Fruit fly (Drosophila melanogaster): ENCODE results near the gene CG2924.

Gene CG2924

DNA sequence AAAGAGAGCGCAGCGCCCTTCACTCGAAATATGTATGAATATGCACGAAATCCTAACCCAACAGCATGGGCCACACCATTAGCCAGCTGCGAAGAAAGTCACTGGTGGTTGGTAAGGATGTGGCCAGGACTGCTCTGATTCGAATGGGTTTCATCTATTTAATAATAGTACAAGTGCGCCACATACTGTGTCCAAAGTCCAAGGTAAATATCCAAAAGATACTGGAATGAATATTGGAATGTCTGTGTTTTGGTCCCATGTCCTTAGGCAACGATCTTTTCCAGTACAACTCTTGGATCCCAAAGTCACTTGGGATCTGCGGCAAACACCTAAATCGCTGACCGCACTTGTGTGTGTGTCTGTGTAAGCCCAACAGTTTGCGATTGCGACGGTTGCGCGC is 35.7 kb upstream of the CG2924 start (continued):
- TF ChIP-seq Bteb2 (GFP tag; optimal IDR thresholded peaks at IDR 0.05) (no peak), esg (GFP tag; conservative IDR thresholded peaks at IDR 0.05) (peak; percentile 61), CG14050 (GFP tag; IDR thresholded peaks at IDR 0.05) (peak; percentile 38; the same call in 1 of the 3 replicates), caup (GFP tag; optimal IDR thresholded peaks at IDR 0.05; ENCODE audit: severe bottlenecking) (peak; percentile 28), CG12744 (GFP tag; optimal IDR thresholded peaks at IDR 0.05) (no peak), fd3F (GFP tag; optimal IDR thresholded peaks at IDR 0.05) (peak; percentile 40), CG9727 (GFP tag; optimal IDR thresholded peaks at IDR 0.05) (peak; percentile 63), CG6689 (GFP tag; IDR thresholded peaks at IDR 0.05) (peak; percentile 73), CG3726 (GFP tag; IDR thresholded peaks at IDR 0.05) (0 out of 3 replicates have a peak, but pooled peaks have one; percentile 47), oc (tag; optimal IDR thresholded peaks at IDR 0.05) (peak; percentile 22), otp (GFP tag; IDR thresholded peaks at IDR 0.05) (peak; percentile 28; the same call in 1 of the 3 replicates), CG14710 (tag; optimal IDR thresholded peaks at IDR 0.05) (no peak), exex (tag; optimal IDR thresholded peaks at IDR 0.05) (no peak), CG30431 (GFP tag; optimal IDR thresholded peaks at IDR 0.05) (peak; percentile 50), slbo (GFP tag; IDR thresholded peaks at IDR 0.05) (peak; percentile 56), Hr78 (GFP tag; optimal IDR thresholded peaks at IDR 0.05) (no peak), bcd (GFP tag; optimal IDR thresholded peaks at IDR 0.05) (peak; percentile 69), CG34422 (GFP tag; IDR thresholded peaks at IDR 0.05) (peak; percentile 70; the same call in 2 of the 3 replicates), CG6765 (GFP tag; optimal IDR thresholded peaks at IDR 0.05) (peak; percentile 36), CG4854 (GFP tag; optimal IDR thresholded peaks at IDR 0.05) (peak; percentile 15), Asciz (GFP tag; optimal IDR thresholded peaks at IDR 0.05) (peak; percentile 27), unc-4 (GFP tag; IDR thresholded peaks at IDR 0.05; ENCODE audit: partially characterized antibody) (no peak), CG13775 (GFP tag; optimal IDR thresholded peaks at IDR 0.05) (peak; percentile 48), CG31224 (GFP tag; IDR thresholded peaks at IDR 0.05) (0 out of 2 replicates have a peak, but pooled peaks have one; percentile 23), Xbp1 (GFP tag; optimal IDR thresholded peaks at IDR 0.05) (peak; percentile 59), Hmx (GFP tag; optimal IDR thresholded peaks at IDR 0.05) (no peak), HHEX (GFP tag; optimal IDR thresholded peaks at IDR 0.05) (peak; percentile 64), ATbp (GFP tag; optimal IDR thresholded peaks at IDR 0.05) (peak; percentile 43), CG9215 (GFP tag; IDR thresholded peaks at IDR 0.05) (peak; percentile 33; the same call in 1 of the 2 replicates), gsb-n (tag; optimal IDR thresholded peaks at IDR 0.05) (no peak), pzg (GFP tag; optimal IDR thresholded peaks at IDR 0.05) (no peak), CG17568 (GFP tag; optimal IDR thresholded peaks at IDR 0.05) (no peak), GATAe (GFP tag; conservative IDR thresholded peaks at IDR 0.05) (no peak), CG6683 (GFP tag; optimal IDR thresholded peaks at IDR 0.05) (no peak), Rx (GFP tag; IDR thresholded peaks at IDR 0.05) (peak; percentile 55), sr (GFP tag; IDR thresholded peaks at IDR 0.05) (no peak), CG12104 (GFP tag; optimal IDR thresholded peaks at IDR 0.05) (peak; percentile 46), CG1647 (GFP tag; optimal IDR thresholded peaks at IDR 0.05) (peak; percentile 15), CG1602 (GFP tag; optimal IDR thresholded peaks at IDR 0.05) (peak; percentile 26), CG8478 (optimal IDR thresholded peaks at IDR 0.05) (no peak), ewg (GFP tag; optimal IDR thresholded peaks at IDR 0.05) (peak; percentile 42), CG18476 (GFP tag; optimal IDR thresholded peaks at IDR 0.05) (no peak), slou (GFP tag; optimal IDR thresholded peaks at IDR 0.05) (no peak), stc (GFP tag; IDR thresholded peaks at IDR 0.05) (peak; percentile 84), CG10959 (GFP tag; IDR thresholded peaks at IDR 0.05) (no peak), CG32767 (GFP tag; IDR thresholded peaks at IDR 0.05) (peak; percentile 68), gce (GFP tag; IDR thresholded peaks at IDR 0.05) (no peak), CG15601 (tag; optimal IDR thresholded peaks at IDR 0.05) (no peak), CG9797 (GFP tag; optimal IDR thresholded peaks at IDR 0.05) (no peak), jing (GFP tag; optimal IDR thresholded peaks at IDR 0.05) (peak; percentile 39), CG11560 (tag; IDR thresholded peaks at IDR 0.05) (no peak)

Measured in whole organism, embryonic.